Fruit fly (Drosophila melanogaster): ENCODE data around the gene Rab9.

The Rab9 gene

DNA sequence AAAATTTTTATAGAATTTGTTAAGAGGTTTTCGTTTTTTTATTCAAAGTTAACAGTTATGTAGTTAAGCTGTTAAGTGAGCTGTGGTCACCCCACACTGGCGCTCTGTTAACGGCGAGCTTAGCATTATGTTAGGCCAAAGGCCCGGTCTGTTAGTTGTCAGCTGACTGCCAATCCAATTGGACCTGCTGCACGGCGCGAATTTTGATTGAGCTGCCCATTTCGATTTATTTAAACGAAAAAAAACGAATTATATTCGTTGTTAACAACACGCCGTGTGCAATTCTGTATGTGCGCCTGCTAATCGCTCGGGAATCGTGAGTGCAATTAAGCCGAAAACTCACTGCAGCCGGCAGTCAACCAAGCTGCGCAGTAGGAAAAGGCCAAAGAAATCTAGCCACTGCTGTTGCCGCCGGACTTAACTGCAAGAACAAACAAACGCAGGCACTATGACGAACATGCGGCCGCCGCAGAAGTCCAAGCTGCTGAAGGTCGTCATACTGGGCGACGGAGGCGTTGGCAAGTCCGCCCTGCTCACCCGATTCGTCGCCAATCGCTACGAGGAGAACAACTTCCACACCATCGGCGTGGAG, at the start of gene Rab9:
Gene Rab9 (plus strand): TSS at position 151 of the 592 bp plus-strand sequence.
- no peak for TF ChIP-seq D1 (tag; optimal IDR thresholded peaks at IDR 0.05)
- TF ChIP-seq CG13204 (GFP tag; optimal IDR thresholded peaks at IDR 0.05), result no peak
- no peak for TF ChIP-seq gl (tag; optimal IDR thresholded peaks at IDR 0.05)
- peak; percentile 6; the same call in 1 of the 3 replicates for TF ChIP-seq CG4496 (GFP tag; IDR thresholded peaks at IDR 0.05)

DNA sequence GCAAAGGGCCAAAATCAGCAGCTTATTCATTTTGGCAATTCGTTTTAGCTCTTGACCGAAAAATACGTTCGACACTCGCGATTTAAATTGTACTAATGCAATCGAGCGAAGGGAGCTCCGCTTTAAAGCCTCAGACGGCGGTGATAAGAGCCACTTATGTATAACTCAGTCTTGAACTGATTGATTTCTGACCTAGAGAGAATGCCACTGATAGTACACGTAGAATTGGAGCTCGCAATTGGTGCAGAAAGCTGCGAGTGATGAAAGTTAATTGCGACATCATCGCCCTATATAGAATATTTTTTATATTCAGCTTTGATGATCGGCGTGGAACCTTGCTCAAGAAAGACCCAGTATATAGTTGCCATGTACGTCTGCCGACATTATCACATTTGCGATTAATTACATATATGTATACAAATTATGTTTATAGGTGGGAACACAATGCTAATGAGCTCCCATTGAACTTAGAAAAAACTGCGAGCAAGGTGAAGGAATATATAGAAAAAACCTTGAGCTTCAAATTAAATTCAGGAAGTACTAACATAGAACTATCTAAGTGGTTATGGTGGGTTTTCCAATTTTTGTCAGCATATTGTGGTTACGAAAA, 46.2 kb upstream of the Rab9 start, which contains the start of gene fon:
Gene fon (minus strand): TSS at position 100 of the 610 bp plus-strand sequence.
- TF ChIP-seq Pif1A (GFP tag; optimal IDR thresholded peaks at IDR 0.05) (no peak), CG8301 (tag; optimal IDR thresholded peaks at IDR 0.05) (no peak), CG9948 (tag; optimal IDR thresholded peaks at IDR 0.05) (no peak), CG17806 (tag; optimal IDR thresholded peaks at IDR 0.05) (no peak), CG15710 (tag; optimal IDR thresholded peaks at IDR 0.05) (no peak), gl (tag; optimal IDR thresholded peaks at IDR 0.05) (no peak), CG32121 (GFP tag; IDR thresholded peaks at IDR 0.05) (no peak), fd96Ca (GFP tag; IDR thresholded peaks at IDR 0.05) (no peak), Snoo (tag; optimal IDR thresholded peaks at IDR 0.05) (no peak), D1 (tag; optimal IDR thresholded peaks at IDR 0.05) (no peak), CG13204 (GFP tag; optimal IDR thresholded peaks at IDR 0.05) (no peak), Ets98B (GFP tag; IDR thresholded peaks at IDR 0.05) (no peak), CG34367 (tag; optimal IDR thresholded peaks at IDR 0.05) (no peak), CG12605 (GFP tag; IDR thresholded peaks at IDR 0.05) (no peak), Pif1B (GFP tag; optimal IDR thresholded peaks at IDR 0.05) (no peak), CG10348 (GFP tag; IDR thresholded peaks at IDR 0.05) (no peak), CG14655 (GFP tag; optimal IDR thresholded peaks at IDR 0.05) (no peak)

DNA sequence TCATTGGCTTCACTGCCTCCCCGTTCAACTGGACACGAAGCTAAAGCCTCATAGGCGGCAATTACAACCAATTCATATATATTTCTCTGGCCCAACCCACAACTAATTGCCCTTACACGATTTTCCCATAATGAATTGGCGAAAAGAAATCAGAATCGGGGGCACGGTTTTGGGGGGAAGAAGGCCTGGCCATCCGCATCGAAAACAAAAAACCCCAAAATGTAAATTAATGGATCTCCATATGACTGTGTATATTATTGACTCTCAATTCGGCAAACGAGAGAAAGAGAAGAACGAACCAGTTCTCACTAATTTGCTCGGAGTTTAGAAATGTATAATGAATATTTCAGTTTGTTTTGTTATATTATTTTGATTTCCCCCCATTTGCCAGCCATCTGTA, 43.4 kb upstream of the Rab9 start:
- no peak for TF ChIP-seq CG14655 (GFP tag; optimal IDR thresholded peaks at IDR 0.05)
- TF ChIP-seq EcR (GFP tag; optimal IDR thresholded peaks at IDR 0.05), result peak; percentile 25
- TF ChIP-seq CG8159 (tag; optimal IDR thresholded peaks at IDR 0.05), result no peak
- no peak for TF ChIP-seq Pif1B (GFP tag; optimal IDR thresholded peaks at IDR 0.05)

DNA sequence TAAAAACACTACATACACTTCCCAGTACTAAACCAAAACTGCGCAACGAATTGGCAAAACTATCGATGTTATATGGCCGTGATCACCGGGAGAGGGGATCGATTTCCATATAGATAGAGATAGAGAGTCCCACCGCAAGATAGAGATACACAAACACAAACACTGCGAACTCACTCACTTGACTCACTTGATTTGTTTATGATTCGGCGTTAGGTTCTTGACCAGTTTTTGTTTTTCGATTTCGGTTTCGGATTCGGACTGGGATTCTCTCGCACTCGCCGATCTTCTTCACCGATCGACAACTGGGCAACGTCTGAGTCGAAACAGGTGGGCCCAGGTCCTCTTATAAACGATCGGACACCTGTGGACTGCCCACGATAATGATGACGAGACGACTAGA, 42.6 kb upstream of the Rab9 start, which contains the start of gene CG17549:
Gene CG17549 (minus strand): TSS at position 327 of the 400 bp plus-strand sequence.
- TF ChIP-seq CG4496 (GFP tag; IDR thresholded peaks at IDR 0.05) (0 out of 3 replicates have a peak, but pooled peaks have one; percentile 6), EcR (GFP tag; optimal IDR thresholded peaks at IDR 0.05) (no peak), Ets98B (GFP tag; IDR thresholded peaks at IDR 0.05) (no peak)

- TF ChIP-seq Ets98B (GFP tag; IDR thresholded peaks at IDR 0.05) (no peak), gl (tag; optimal IDR thresholded peaks at IDR 0.05) (peak; percentile 65), CG15710 (tag; optimal IDR thresholded peaks at IDR 0.05) (no peak), CG34367 (tag; optimal IDR thresholded peaks at IDR 0.05) (no peak), EcR (GFP tag; optimal IDR thresholded peaks at IDR 0.05) (no peak), CG4496 (GFP tag; IDR thresholded peaks at IDR 0.05) (0 out of 3 replicates have a peak, but pooled peaks have one; percentile 8), Pif1B (GFP tag; optimal IDR thresholded peaks at IDR 0.05) (no peak), Snoo (tag; optimal IDR thresholded peaks at IDR 0.05) (no peak), CG13204 (GFP tag; optimal IDR thresholded peaks at IDR 0.05) (no peak), CG14655 (GFP tag; optimal IDR thresholded peaks at IDR 0.05) (no peak), D1 (tag; optimal IDR thresholded peaks at IDR 0.05) (no peak)
Measured at dm6 chr2L:19393703-19394210, 38.6 kb upstream of the Rab9 start, which contains the start of gene CG31798. TSS of gene CG31798 (plus strand) at chr2L:19394160.

- peak; percentile 66 for TF ChIP-seq CG12605 (GFP tag; IDR thresholded peaks at IDR 0.05)
- no peak for TF ChIP-seq Pif1B (GFP tag; optimal IDR thresholded peaks at IDR 0.05)
- TF ChIP-seq Pif1A (GFP tag; optimal IDR thresholded peaks at IDR 0.05), result peak; percentile 60
- TF ChIP-seq Ets98B (GFP tag; IDR thresholded peaks at IDR 0.05), result no peak
- TF ChIP-seq CG17806 (tag; optimal IDR thresholded peaks at IDR 0.05), result peak; percentile 27
- TF ChIP-seq rn (GFP tag; IDR thresholded peaks at IDR 0.05), result no peak
- TF ChIP-seq CG8159 (tag; optimal IDR thresholded peaks at IDR 0.05), result peak; percentile 48
- no peak for TF ChIP-seq fd96Ca (GFP tag; IDR thresholded peaks at IDR 0.05)
- TF ChIP-seq CG14655 (GFP tag; optimal IDR thresholded peaks at IDR 0.05), result peak; percentile 69
- peak; percentile 38 for TF ChIP-seq CG9948 (tag; optimal IDR thresholded peaks at IDR 0.05)
- TF ChIP-seq CG8301 (tag; optimal IDR thresholded peaks at IDR 0.05), result peak; percentile 50
- peak; percentile 61 for TF ChIP-seq Snoo (tag; optimal IDR thresholded peaks at IDR 0.05)
- no peak for TF ChIP-seq D1 (tag; optimal IDR thresholded peaks at IDR 0.05)
- no peak for TF ChIP-seq CG32121 (GFP tag; IDR thresholded peaks at IDR 0.05)
- 0 out of 3 replicates have a peak, but pooled peaks have one; percentile 18 for TF ChIP-seq CG4496 (GFP tag; IDR thresholded peaks at IDR 0.05)
- peak; percentile 44 for TF ChIP-seq CG15710 (tag; optimal IDR thresholded peaks at IDR 0.05)
Measured at dm6 chr2L:19397617-19398316, 34.6 kb upstream of the Rab9 start.

Measured in whole organism, pupa.